Worm (Caenorhabditis elegans): Measurements from ENCODE around the gene apm-3.

apm-3 gene

DNA sequence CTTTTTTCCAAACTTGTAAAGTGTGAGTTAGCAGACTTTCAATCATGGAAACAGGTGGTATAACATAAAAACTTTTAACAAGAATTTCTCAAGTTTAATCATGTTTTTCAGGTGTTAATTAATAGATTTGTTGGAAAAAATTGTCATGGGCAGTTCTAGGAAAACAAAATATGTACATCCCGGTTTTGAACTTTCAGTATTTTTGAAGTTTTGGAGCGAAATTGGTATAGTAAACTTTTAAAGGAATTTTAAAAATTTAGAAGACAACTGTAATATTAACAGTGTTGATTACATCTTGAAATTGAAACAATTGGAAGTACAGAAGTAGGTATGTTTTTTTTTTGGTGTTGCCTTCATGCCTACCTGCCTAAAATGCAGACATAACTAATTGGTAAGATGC lies 39.9 kb downstream of the apm-3 start:
- TF ChIP-seq lsy-2 (tag; optimal IDR thresholded peaks at IDR 0.05) (no peak), sptf-1 (tag; optimal IDR thresholded peaks at IDR 0.05) (no peak), nhr-12 (tag; optimal IDR thresholded peaks at IDR 0.05) (no peak), ceh-39 (tag; optimal IDR thresholded peaks at IDR 0.05) (no peak), unc-39 (tag; optimal IDR thresholded peaks at IDR 0.05) (no peak), elt-3 (tag; optimal IDR thresholded peaks at IDR 0.05) (no peak), nhr-76 (tag; optimal IDR thresholded peaks at IDR 0.05) (no peak), mep-1 (tag; optimal IDR thresholded peaks at IDR 0.05) (no peak), mls-2 (tag; optimal IDR thresholded peaks at IDR 0.05) (no peak), mab-5 (tag; optimal IDR thresholded peaks at IDR 0.05) (no peak), unc-62 (GFP tag; optimal IDR thresholded peaks at IDR 0.05) (no peak), snpc-4 (tag; optimal IDR thresholded peaks at IDR 0.05) (no peak), ham-2 (GFP tag; optimal IDR thresholded peaks at IDR 0.05) (no peak), cnd-1 (tag; optimal IDR thresholded peaks at IDR 0.05) (no peak), sem-2 (GFP tag; optimal IDR thresholded peaks at IDR 0.05) (no peak), drap-1 (GFP tag; optimal IDR thresholded peaks at IDR 0.05) (no peak)

DNA sequence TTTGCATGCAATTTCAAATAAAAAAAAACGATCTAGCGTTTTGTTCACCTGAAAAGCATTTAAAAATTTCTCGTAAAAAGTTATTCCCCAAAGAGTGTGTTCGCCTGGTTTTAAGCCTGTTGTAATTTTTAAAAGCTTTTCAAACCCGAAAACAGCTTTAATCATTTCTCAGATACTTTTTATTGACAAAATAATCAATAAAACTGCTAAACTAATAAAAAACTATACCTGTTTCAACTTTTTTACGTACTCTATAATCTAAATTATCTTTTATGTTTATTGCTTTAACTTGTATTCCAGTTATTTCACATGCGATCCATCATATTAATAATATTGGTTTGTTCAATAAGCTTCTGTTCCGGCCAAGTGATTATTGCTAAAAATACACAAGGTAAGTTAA lies 49.3 kb downstream of the apm-3 start, which contains the start of gene cutl-21:
TSS of gene cutl-21 (plus strand) at position 301 of the 400 bp plus-strand sequence.
- no peak for TF ChIP-seq M03D4.4 (tag; optimal IDR thresholded peaks at IDR 0.05)
- TF ChIP-seq nhr-2 (tag; optimal IDR thresholded peaks at IDR 0.05) = no peak
- TF ChIP-seq cnd-1 (tag; optimal IDR thresholded peaks at IDR 0.05) = no peak
- no peak for TF ChIP-seq mab-5 (tag; optimal IDR thresholded peaks at IDR 0.05)
- no peak for TF ChIP-seq mls-2 (tag; optimal IDR thresholded peaks at IDR 0.05)
- no peak for TF ChIP-seq ceh-43 (GFP tag; optimal IDR thresholded peaks at IDR 0.05)

DNA sequence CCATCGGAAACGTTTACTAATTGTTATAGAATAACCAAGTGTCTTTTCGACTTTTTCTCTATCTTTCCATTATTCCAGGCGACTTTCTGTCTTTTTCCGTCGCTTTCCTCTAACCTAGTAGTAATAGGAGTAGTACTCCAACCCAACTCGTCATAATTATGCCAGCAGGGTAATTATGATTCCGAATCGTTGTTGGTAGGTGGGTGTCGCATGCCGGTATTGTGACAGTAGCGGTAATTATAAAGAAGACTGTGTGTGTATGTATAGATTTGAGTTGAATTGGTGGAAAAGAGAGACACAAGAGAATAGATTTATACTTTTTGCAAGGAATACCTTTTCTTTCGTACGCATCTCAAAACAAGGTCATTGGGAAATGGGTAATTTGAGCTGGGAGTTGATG lies 50.3 kb downstream of the apm-3 start:
- no peak for TF ChIP-seq lsy-2 (tag; optimal IDR thresholded peaks at IDR 0.05)
- TF ChIP-seq blmp-1 (tag; optimal IDR thresholded peaks at IDR 0.05) = no peak
- TF ChIP-seq nhr-2 (tag; optimal IDR thresholded peaks at IDR 0.05) = peak; percentile 3
- TF ChIP-seq ceh-43 (GFP tag; optimal IDR thresholded peaks at IDR 0.05) = peak; percentile 87
- TF ChIP-seq mls-2 (tag; optimal IDR thresholded peaks at IDR 0.05) = peak; percentile 15
- no peak for TF ChIP-seq lin-13 (tag; optimal IDR thresholded peaks at IDR 0.05)
- no peak for TF ChIP-seq unc-62 (GFP tag; optimal IDR thresholded peaks at IDR 0.05)
- TF ChIP-seq ham-2 (GFP tag; optimal IDR thresholded peaks at IDR 0.05) = peak; percentile 10
- TF ChIP-seq mab-5 (tag; optimal IDR thresholded peaks at IDR 0.05) = no peak
- TF ChIP-seq unc-120 (tag; optimal IDR thresholded peaks at IDR 0.05; ENCODE audit: poor library complexity, severe bottlenecking) = no peak
- TF ChIP-seq nhr-76 (tag; optimal IDR thresholded peaks at IDR 0.05) = no peak
- no peak for TF ChIP-seq ceh-39 (tag; optimal IDR thresholded peaks at IDR 0.05)
- TF ChIP-seq M03D4.4 (tag; optimal IDR thresholded peaks at IDR 0.05) = no peak
- no peak for TF ChIP-seq nhr-12 (tag; optimal IDR thresholded peaks at IDR 0.05)
- TF ChIP-seq mep-1 (tag; optimal IDR thresholded peaks at IDR 0.05) = no peak
- no peak for TF ChIP-seq elt-3 (tag; optimal IDR thresholded peaks at IDR 0.05)
- no peak for TF ChIP-seq ces-1 (GFP tag; optimal IDR thresholded peaks at IDR 0.05)
- no peak for TF ChIP-seq sem-2 (GFP tag; optimal IDR thresholded peaks at IDR 0.05)
- TF ChIP-seq sptf-1 (tag; optimal IDR thresholded peaks at IDR 0.05) = no peak

All from whole organism, mixed stage, embryonic.